Worm (Caenorhabditis elegans) whole organism, L4 larva: ENCODE data around the gene ddx-19.

Source experiments
- F10B5.3 ChIP-seq: sonication (generic microtip); optimal IDR thresholded peaks from 2 replicates; lab custom pipeline; 2016; ENCODE audit warnings: mild to moderate bottlenecking, missing genetic modification characterization, missing compliant biosample characterization
- F49E8.2 ChIP-seq: sonication (generic microtip); optimal IDR thresholded peaks from 2 replicates; lab custom pipeline; 2016; ENCODE audit warnings: missing compliant biosample characterization, mild to moderate bottlenecking, missing genetic modification characterization, borderline replicate concordance
- R02D3.7 ChIP-seq: fragments of 150-350 bp; sonication (generic microtip); optimal IDR thresholded peaks from 3 replicates; lab custom pipeline; 2014; ENCODE audit warnings: missing biosample characterization, missing genetic modification characterization
- T20F7.1 ChIP-seq: fragments of 200-800 bp; sonication (Bioruptor generic); optimal IDR thresholded peaks from 2 replicates; lab custom pipeline; 2018; ENCODE audit warnings: mild to moderate bottlenecking, missing genetic modification characterization, missing compliant biosample characterization
- T26A8.4 ChIP-seq: fragments of 200-800 bp; sonication (Bioruptor generic); IDR thresholded peaks from 2 replicates; pipeline ENCODE4 v1.3.6; 2022; ENCODE audit warnings: missing genetic modification characterization, missing compliant biosample characterization
- Y105C5A.15 ChIP-seq: fragments of 200-800 bp; sonication (Bioruptor generic); IDR thresholded peaks from 2 replicates; pipeline ENCODE4 v1.3.6; 2022; ENCODE audit warnings: missing genetic modification characterization, missing compliant biosample characterization
- Y48G9A.11 ChIP-seq: fragments of 200-800 bp; sonication (Bioruptor generic); IDR thresholded peaks from 2 replicates; pipeline ENCODE4 v1.3.6; 2022; ENCODE audit warnings: missing genetic modification reagents, missing genetic modification characterization, missing compliant biosample characterization
- Y5F2A.4 ChIP-seq: fragments of 200-800 bp; sonication (Bioruptor generic); optimal IDR thresholded peaks from 2 replicates; lab custom pipeline; 2018; ENCODE audit warnings: mild to moderate bottlenecking, missing genetic modification characterization, missing compliant biosample characterization
- ZK337.2 ChIP-seq: fragments of 200-800 bp; sonication (Bioruptor generic); IDR thresholded peaks from 2 replicates; pipeline ENCODE4 v1.3.6; 2022; ENCODE audit warnings: missing genetic modification reagents, missing genetic modification characterization, missing compliant biosample characterization
- aha-1 ChIP-seq: fragments of 150-350 bp; peaks from one replicate; lab custom pipeline; 2014; ENCODE audit warnings: missing biosample characterization, missing genetic modification characterization
- ama-1 ChIP-seq: fragments of 150-350 bp; optimal IDR thresholded peaks from 2 replicates; lab custom pipeline; 2014; ENCODE audit warnings: inconsistent platforms, mixed read lengths
- arid-1 ChIP-seq: fragments of 200-800 bp; sonication (Bioruptor generic); conservative IDR thresholded peaks from 2 replicates; pipeline ENCODE4 v1.3.6; 2022; ENCODE audit warnings: missing genetic modification reagents, missing genetic modification characterization, missing compliant biosample characterization
- ceh-32 ChIP-seq: sonication (generic microtip); optimal IDR thresholded peaks from 2 replicates; lab custom pipeline; 2016; ENCODE audit warnings: mild to moderate bottlenecking, missing genetic modification characterization, missing compliant biosample characterization; ENCODE audit not compliant: poor library complexity
- ceh-44 ChIP-seq: fragments of 200-800 bp; sonication (Bioruptor generic); IDR thresholded peaks from 2 replicates; pipeline ENCODE4 v1.3.6; 2022; ENCODE audit warnings: missing genetic modification reagents, missing genetic modification characterization, missing compliant biosample characterization
- ces-1 ChIP-seq: fragments of 150-350 bp; sonication (generic microtip); optimal IDR thresholded peaks from 4 replicates; lab custom pipeline; 2014; ENCODE audit warnings: missing biosample characterization, missing genetic modification reagents, missing genetic modification characterization
- cey-2 ChIP-seq: sonication (generic microtip); optimal IDR thresholded peaks from 3 replicates; lab custom pipeline; 2017; ENCODE audit warnings: missing genetic modification characterization, mild to moderate bottlenecking, missing compliant biosample characterization, antibody characterized with exemption, borderline replicate concordance; ENCODE audit not compliant: insufficient read depth
- daf-16 ChIP-seq, 3 experiments: sonication (generic microtip); optimal IDR thresholded peaks; 2 replicates each; lab custom pipeline; 2016 to 2017; ENCODE audit warnings: missing genetic modification characterization in 3 of 3, missing genetic modification reagents in 3 of 3, mild to moderate bottlenecking in 2 of 3, missing compliant biosample characterization in 2 of 3, missing biosample characterization in 1 of 3, moderate library complexity in 1 of 3
- dmd-9 ChIP-seq: fragments of 200-800 bp; sonication (Bioruptor generic); IDR thresholded peaks from 2 replicates; pipeline ENCODE4 v1.3.6; 2022; ENCODE audit warnings: missing genetic modification reagents, missing genetic modification characterization, missing compliant biosample characterization
- dpl-1 ChIP-seq: fragments of 150-350 bp; optimal IDR thresholded peaks from 2 replicates; lab custom pipeline; 2014; ENCODE audit warnings: missing biosample characterization, missing genetic modification reagents, missing genetic modification characterization
- egl-27 ChIP-seq: sonication (generic microtip); optimal IDR thresholded peaks from 3 replicates; lab custom pipeline; 2017; ENCODE audit warnings: missing biosample characterization, missing genetic modification reagents, missing genetic modification characterization
- egl-43 ChIP-seq: fragments of 200-800 bp; sonication (Bioruptor generic); IDR thresholded peaks from 2 replicates; pipeline ENCODE4 v1.3.6; 2022; ENCODE audit warnings: missing genetic modification reagents, missing genetic modification characterization, missing compliant biosample characterization
- fos-1 ChIP-seq: fragments of 150-350 bp; optimal IDR thresholded peaks from 2 replicates; lab custom pipeline; 2014; ENCODE audit warnings: missing biosample characterization, missing genetic modification characterization
- hif-1 ChIP-seq, 2 experiments: sonication (generic microtip); optimal IDR thresholded peaks; 2 replicates each; lab custom pipeline; 2016 to 2017; ENCODE audit warnings: missing compliant biosample characterization in 2 of 2, missing genetic modification characterization in 2 of 2, missing genetic modification reagents in 2 of 2, missing genotype in 2 of 2, mild to moderate bottlenecking in 1 of 2
- hlh-30 ChIP-seq: sonication (generic microtip); optimal IDR thresholded peaks from 2 replicates; lab custom pipeline; 2017; ENCODE audit warnings: antibody characterized with exemption, mild to moderate bottlenecking, missing genetic modification characterization, missing compliant biosample characterization; ENCODE audit not compliant: insufficient read depth
- lim-7 ChIP-seq: fragments of 200-800 bp; sonication (Bioruptor generic); IDR thresholded peaks from 2 replicates; pipeline ENCODE4 v1.3.6; 2022; ENCODE audit warnings: missing genetic modification characterization, missing compliant biosample characterization
- lin-13 ChIP-seq: fragments of 150-350 bp; optimal IDR thresholded peaks from 2 replicates; lab custom pipeline; 2014; ENCODE audit warnings: missing biosample characterization, missing genetic modification reagents, missing genetic modification characterization
- lin-38 ChIP-seq: fragments of 200-800 bp; sonication (Bioruptor generic); IDR thresholded peaks from 2 replicates; pipeline ENCODE4 v1.3.6; 2022; ENCODE audit warnings: missing genetic modification reagents, missing genetic modification characterization, missing compliant biosample characterization
- lir-3 ChIP-seq: sonication (generic microtip); optimal IDR thresholded peaks from 2 replicates; lab custom pipeline; 2016; ENCODE audit warnings: mild to moderate bottlenecking, missing genetic modification characterization, missing compliant biosample characterization
- nhr-25 ChIP-seq: sonication (generic microtip); optimal IDR thresholded peaks from 2 replicates; lab custom pipeline; 2017; ENCODE audit warnings: missing genetic modification characterization, mild to moderate bottlenecking, missing compliant biosample characterization, antibody characterized with exemption, moderate library complexity, borderline replicate concordance; ENCODE audit not compliant: insufficient read depth
- nhr-41 ChIP-seq: fragments of 200-800 bp; sonication (Bioruptor generic); IDR thresholded peaks from 2 replicates; pipeline ENCODE4 v1.3.6; 2022; ENCODE audit warnings: missing genetic modification reagents, missing genetic modification characterization, missing compliant biosample characterization
- nhr-6 ChIP-seq: fragments of 150-350 bp; optimal IDR thresholded peaks from 2 replicates; lab custom pipeline; 2014; ENCODE audit warnings: missing biosample characterization, missing genetic modification characterization
- nhr-76 ChIP-seq: fragments of 150-350 bp; optimal IDR thresholded peaks from 2 replicates; lab custom pipeline; 2014; ENCODE audit warnings: missing biosample characterization, missing genetic modification characterization
- pha-4 ChIP-seq, 2 experiments: fragments of 150-350 bp in 1 of 2; fragments of 200-800 bp in 1 of 2; sonication (Bioruptor generic) in 1 of 2; IDR thresholded peaks in 1 of 2; optimal IDR thresholded peaks in 1 of 2; 2 replicates each; pipeline versions ENCODE4 v1.3.6 to Lab custom; 2014 to 2022; ENCODE audit warnings: missing genetic modification characterization in 2 of 2, missing genetic modification reagents in 2 of 2, missing biosample characterization in 1 of 2, missing compliant biosample characterization in 1 of 2
- set-16 ChIP-seq: fragments of 200-800 bp; sonication (Bioruptor generic); IDR thresholded peaks from 2 replicates; pipeline ENCODE4 v1.3.6; 2022; ENCODE audit warnings: missing genetic modification reagents, missing genetic modification characterization, missing compliant biosample characterization
- snpc-1.2 ChIP-seq: fragments of 200-800 bp; sonication (Bioruptor generic); IDR thresholded peaks from 2 replicates; pipeline ENCODE4 v1.3.6; 2022; ENCODE audit warnings: missing genetic modification reagents, missing genetic modification characterization, missing compliant biosample characterization
- snpc-4 ChIP-seq: fragments of 150-350 bp; optimal IDR thresholded peaks from 2 replicates; lab custom pipeline; 2014; ENCODE audit warnings: missing biosample characterization, missing genetic modification characterization
- spr-1 ChIP-seq: sonication (generic microtip); optimal IDR thresholded peaks from 2 replicates; lab custom pipeline; 2016; ENCODE audit warnings: mild to moderate bottlenecking, missing genetic modification characterization, missing compliant biosample characterization
- spr-3 ChIP-seq: fragments of 200-800 bp; sonication (Bioruptor generic); optimal IDR thresholded peaks from 2 replicates; lab custom pipeline; 2018; ENCODE audit warnings: mild to moderate bottlenecking, missing genetic modification characterization, missing compliant biosample characterization
- unc-130 ChIP-seq: sonication (generic microtip); optimal IDR thresholded peaks from 2 replicates; lab custom pipeline; 2016; ENCODE audit warnings: missing genetic modification reagents, missing genetic modification characterization, missing compliant biosample characterization
- zag-1 ChIP-seq: fragments of 150-350 bp; optimal IDR thresholded peaks from 2 replicates; lab custom pipeline; 2014; ENCODE audit warnings: missing biosample characterization, missing genetic modification characterization
- zip-11 ChIP-seq: fragments of 200-800 bp; sonication (Bioruptor generic); IDR thresholded peaks from 2 replicates; pipeline ENCODE4 v1.3.6; 2022; ENCODE audit warnings: missing genetic modification characterization, missing compliant biosample characterization

ddx-19 gene

ce11 chrII:8927253-8927791, 42.6 kb downstream of the ddx-19 start, which contains the start of gene cct-2 (continued):
- TF ChIP-seq ceh-44 (GFP tag; lab: Robert Waterston, UW) (0 out of 2 replicates have a peak, but pooled peaks have one; percentile 9), cey-2 (tag; lab: Kevin White, UChicago) (no peak), R02D3.7 (tag; lab: Kevin White, UChicago) (no peak), F10B5.3 (tag; lab: Kevin White, UChicago) (no peak)

DNA sequence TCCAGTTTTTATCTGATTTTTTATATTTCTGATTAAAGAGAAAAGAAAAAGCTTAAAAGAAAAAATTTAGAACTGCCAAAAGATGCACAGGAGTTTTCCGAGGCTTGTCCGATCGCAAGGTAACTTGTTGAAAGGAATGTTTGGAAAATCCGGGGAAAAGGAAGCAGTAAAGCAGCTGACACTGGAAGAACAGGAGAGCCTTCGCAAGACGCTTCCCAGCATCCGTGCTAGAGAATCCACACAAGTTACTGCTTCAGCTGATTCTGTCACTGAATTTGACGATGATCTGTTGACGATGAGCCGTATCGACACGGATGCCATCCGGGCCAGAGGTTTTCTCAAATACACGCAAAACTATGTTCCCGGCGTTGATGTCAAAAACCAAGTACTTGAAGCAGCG, 45.1 kb downstream of the ddx-19 start, which contains the start of gene mrpl-50:
TSS of gene mrpl-50 (plus strand) at position 71 of the 400 bp plus-strand sequence.
- TF ChIP-seq hlh-30 (tag; lab: Kevin White, UChicago) (no peak), lin-38 (GFP tag; lab: Robert Waterston, UW) (peak; percentile 56), Y105C5A.15 (GFP tag; lab: Robert Waterston, UW) (no peak), pha-4 (GFP tag; IDR thresholded peaks at IDR 0.05; lab: Robert Waterston, UW) (0 out of 2 replicates have a peak, but pooled peaks have one; percentile 31), pha-4 (tag; optimal IDR thresholded peaks at IDR 0.05; lab: Kevin White, UChicago) (no peak), F10B5.3 (tag; lab: Kevin White, UChicago) (no peak), spr-3 (GFP tag; lab: Kevin White, UChicago) (no peak), egl-27 (tag; lab: Kevin White, UChicago) (no peak), ama-1 (lab: Kevin White, UChicago) (peak; percentile 75), daf-16 (GFP tag; optimal IDR thresholded peaks at IDR 0.05; lab: Kevin White, UChicago) (peak in 1 of 2 experiments; percentile 8), daf-16 (tag; optimal IDR thresholded peaks at IDR 0.05; lab: Kevin White, UChicago) (peak; percentile 23), set-16 (peak; percentile 13; the same call in 1 of the 2 replicates), aha-1 (tag; lab: Kevin White, UChicago) (peak; percentile 82), egl-43 (0 out of 2 replicates have a peak, but pooled peaks have one; percentile 61), Y5F2A.4 (GFP tag; lab: Kevin White, UChicago) (peak; percentile 17), F49E8.2 (tag; lab: Kevin White, UChicago) (peak; percentile 13), arid-1 (GFP tag; lab: Robert Waterston, UW) (peak; percentile 46; the same call in 1 of the 2 replicates), dpl-1 (GFP tag; lab: Kevin White, UChicago) (no peak), snpc-1.2 (GFP tag; lab: Robert Waterston, UW) (peak; percentile 31; the same call in 1 of the 2 replicates), T26A8.4 (GFP tag; lab: Robert Waterston, UW) (peak; percentile 59; the same call in 1 of the 2 replicates), hif-1 (tag; optimal IDR thresholded peaks at IDR 0.05; lab: Kevin White, UChicago) (no peak), Y48G9A.11 (GFP tag; lab: Robert Waterston, UW) (peak; percentile 26; the same call in 1 of the 2 replicates)

ce11 chrII:8930763-8931162, 46.1 kb downstream of the ddx-19 start, which contains the start of gene enol-1:
TSS of gene enol-1 (plus strand) at chrII:8930997.
- TF ChIP-seq nhr-6 (no peak), ceh-44 (GFP tag; lab: Robert Waterston, UW) (no peak), lin-13 (GFP tag; lab: Kevin White, UChicago) (no peak), ces-1 (GFP tag; lab: Kevin White, UChicago) (no peak), unc-130 (GFP tag; lab: Kevin White, UChicago) (peak; percentile 15), lin-38 (GFP tag; lab: Robert Waterston, UW) (peak; percentile 32), ama-1 (lab: Kevin White, UChicago) (peak; percentile 69)

ce11 chrII:8931405-8932149, 46.9 kb downstream of the ddx-19 start:
- no peak for TF ChIP-seq ceh-32 (tag; lab: Kevin White, UChicago)
- no peak for TF ChIP-seq snpc-4
- TF ChIP-seq lim-7 (GFP tag; lab: Robert Waterston, UW): no peak
- no peak for TF ChIP-seq nhr-25 (tag; lab: Kevin White, UChicago)
- no peak for TF ChIP-seq dmd-9 (GFP tag; lab: Robert Waterston, UW)
- TF ChIP-seq nhr-41 (GFP tag; lab: Robert Waterston, UW): no peak
- TF ChIP-seq T20F7.1: no peak
- no peak for TF ChIP-seq zip-11 (GFP tag; lab: Robert Waterston, UW)
- no peak for TF ChIP-seq ZK337.2 (GFP tag; lab: Robert Waterston, UW)
- no peak for TF ChIP-seq fos-1 (tag; lab: Kevin White, UChicago)
- peak; percentile 76 for TF ChIP-seq hlh-30 (tag; lab: Kevin White, UChicago)
- TF ChIP-seq spr-1 (tag; lab: Kevin White, UChicago): peak; percentile 4
- no peak for TF ChIP-seq lir-3 (tag; lab: Kevin White, UChicago)
- no peak for TF ChIP-seq zag-1
- TF ChIP-seq nhr-76: no peak
